Worm (Caenorhabditis elegans): ENCODE measurements around the gene csq-1.

- TF ChIP-seq daf-12 (tag; optimal IDR thresholded peaks at IDR 0.05) (no peak), sea-2 (GFP tag; optimal IDR thresholded peaks at IDR 0.05) (no peak), lin-39 (tag; optimal IDR thresholded peaks at IDR 0.05) (no peak)
These were observed 27.2 kb upstream of the csq-1 start for ce11 chrX:14657445-14657844.
